Fruit fly (Drosophila melanogaster) whole organism, embryonic: ENCODE measurements around the gene CG31267.
A peak's percentile ranks its signal among the peaks of the same experiment; 100 is the strongest.

Experiments
- Atf-2 ChIP-seq: fragments of 200-800 bp; sonication (Bioruptor generic); optimal IDR thresholded peaks from 2 replicates; lab custom pipeline; 2016; ENCODE audit warnings: missing biosample characterization, missing genetic modification characterization
- B-H2 ChIP-seq: fragments of 200-800 bp; sonication (Bioruptor generic); optimal IDR thresholded peaks from 2 replicates; lab custom pipeline; 2018; ENCODE audit warnings: missing biosample characterization, mild to moderate bottlenecking, missing genetic modification characterization
- CG10366 ChIP-seq: fragments of 200-800 bp; sonication (Bioruptor generic); IDR thresholded peaks from 2 replicates; pipeline ENCODE4 v1.3.6; 2022; ENCODE audit warnings: missing biosample characterization, missing genetic modification characterization
- CG11456 ChIP-seq: fragments of 200-800 bp; sonication (Bioruptor generic); IDR thresholded peaks from 3 replicates; pipeline ENCODE4 v1.3.6; 2022; ENCODE audit warnings: missing biosample characterization, missing genetic modification characterization
- CG11504 ChIP-seq: fragments of 200-800 bp; sonication (Bioruptor generic); optimal IDR thresholded peaks from 3 replicates; lab custom pipeline; 2019; ENCODE audit warnings: missing biosample characterization, mild to moderate bottlenecking, missing genetic modification characterization, moderate library complexity
- CG12071 ChIP-seq: fragments of 200-800 bp; sonication (Bioruptor generic); optimal IDR thresholded peaks from 3 replicates; lab custom pipeline; 2018; ENCODE audit warnings: missing biosample characterization, mild to moderate bottlenecking, missing genetic modification characterization
- CG12219 ChIP-seq: fragments of 200-800 bp; sonication (Bioruptor generic); optimal IDR thresholded peaks from 3 replicates; lab custom pipeline; 2018; ENCODE audit warnings: missing biosample characterization, mild to moderate bottlenecking, missing genetic modification characterization
- CG13775 ChIP-seq: fragments of 200-800 bp; sonication (Bioruptor generic); optimal IDR thresholded peaks from 3 replicates; lab custom pipeline; 2017; ENCODE audit warnings: missing biosample characterization, mild to moderate bottlenecking, missing genetic modification characterization
- CG17829 ChIP-seq: fragments of 200-800 bp; optimal IDR thresholded peaks from 2 replicates; lab custom pipeline; 2019; ENCODE audit warnings: missing biosample characterization, mild to moderate bottlenecking, missing genetic modification characterization, moderate library complexity
- CG18619 ChIP-seq: fragments of 200-800 bp; sonication (Bioruptor generic); optimal IDR thresholded peaks from 3 replicates; lab custom pipeline; 2017; ENCODE audit warnings: missing biosample characterization, mild to moderate bottlenecking, missing genetic modification characterization
- CG31441 ChIP-seq: fragments of 200-800 bp; sonication (Bioruptor generic); IDR thresholded peaks from 2 replicates; pipeline ENCODE4 v1.3.6; 2022; ENCODE audit warnings: missing biosample characterization, missing genetic modification characterization
- CG33213 ChIP-seq: fragments of 200-800 bp; sonication (Bioruptor generic); optimal IDR thresholded peaks from 3 replicates; lab custom pipeline; 2016; ENCODE audit warnings: missing biosample characterization, missing genetic modification characterization
- CG3407 ChIP-seq: fragments of 200-800 bp; sonication (Bioruptor generic); optimal IDR thresholded peaks from 2 replicates; lab custom pipeline; 2018; ENCODE audit warnings: missing biosample characterization, mild to moderate bottlenecking, missing genetic modification characterization
- CG3726 ChIP-seq: fragments of 200-800 bp; sonication (Bioruptor generic); IDR thresholded peaks from 3 replicates; pipeline ENCODE4, ENCODE4 v1.3.6; 2022; ENCODE audit warnings: missing biosample characterization, missing genetic modification characterization
- CG3847 ChIP-seq: fragments of 200-800 bp; sonication (Bioruptor generic); IDR thresholded peaks from 2 replicates; pipeline ENCODE4 v1.3.6; 2022; ENCODE audit warnings: missing biosample characterization, missing genetic modification characterization
- CG7357 ChIP-seq: fragments of 200-800 bp; sonication (Bioruptor generic); IDR thresholded peaks from 3 replicates; pipeline ENCODE4 v1.3.6; 2022; ENCODE audit warnings: missing biosample characterization, missing genetic modification characterization
- CG7372 ChIP-seq: fragments of 200-800 bp; sonication (Bioruptor generic); IDR thresholded peaks from 2 replicates; pipeline ENCODE4 v1.3.6; 2022; ENCODE audit warnings: missing biosample characterization, missing genetic modification characterization
- CG7963 ChIP-seq: fragments of 200-800 bp; sonication (Bioruptor generic); IDR thresholded peaks from 3 replicates; pipeline ENCODE4 v1.3.6; 2022; ENCODE audit warnings: missing biosample characterization, missing genetic modification characterization; ENCODE audit not compliant: partially characterized antibody
- CG8359 ChIP-seq: fragments of 200-800 bp; sonication (Bioruptor generic); optimal IDR thresholded peaks from 2 replicates; lab custom pipeline; 2017; ENCODE audit warnings: missing biosample characterization, mild to moderate bottlenecking, missing genetic modification characterization, borderline replicate concordance
- CG9797 ChIP-seq: fragments of 200-800 bp; sonication (Bioruptor generic); optimal IDR thresholded peaks from 3 replicates; lab custom pipeline; 2018; ENCODE audit warnings: missing biosample characterization, mild to moderate bottlenecking, missing genetic modification characterization
- Deaf1 ChIP-seq: fragments of 200-800 bp; optimal IDR thresholded peaks from 3 replicates; lab custom pipeline; 2019; ENCODE audit warnings: missing biosample characterization, mild to moderate bottlenecking, missing genetic modification characterization, moderate library complexity
- Ets97D ChIP-seq: fragments of 200-800 bp; sonication (Bioruptor generic); optimal IDR thresholded peaks from 3 replicates; lab custom pipeline; 2016; ENCODE audit warnings: missing biosample characterization, missing genetic modification characterization
- Gug ChIP-seq: fragments of 200-800 bp; sonication (Bioruptor generic); IDR thresholded peaks from 4 replicates; pipeline ENCODE4 v1.3.6; 2022; ENCODE audit warnings: missing biosample characterization, missing genetic modification characterization
- Hey ChIP-seq: fragments of 200-800 bp; sonication (Bioruptor generic); optimal IDR thresholded peaks from 3 replicates; lab custom pipeline; 2018; ENCODE audit warnings: missing biosample characterization, mild to moderate bottlenecking, missing genetic modification characterization
- Hmx ChIP-seq: fragments of 200-800 bp; sonication (Bioruptor generic); optimal IDR thresholded peaks from 2 replicates; lab custom pipeline; 2016; ENCODE audit warnings: missing biosample characterization, missing genetic modification characterization
- Hr3 ChIP-seq: fragments of 200-800 bp; sonication (Bioruptor generic); optimal IDR thresholded peaks from 3 replicates; lab custom pipeline; 2016; ENCODE audit warnings: missing biosample characterization, missing genetic modification characterization
- Hsf ChIP-seq: fragments of 200-800 bp; sonication (Bioruptor generic); optimal IDR thresholded peaks from 3 replicates; lab custom pipeline; 2016; ENCODE audit warnings: missing biosample characterization, missing genetic modification characterization
- Kr ChIP-seq: fragments of 200-800 bp; sonication (Bioruptor generic); optimal IDR thresholded peaks from 2 replicates; lab custom pipeline; 2017; ENCODE audit warnings: missing biosample characterization, mild to moderate bottlenecking, missing genetic modification characterization
- Lpt ChIP-seq: fragments of >200 bp; optimal IDR thresholded peaks from 2 replicates; lab custom pipeline; 2018; ENCODE audit warnings: missing biosample characterization, missing genetic modification characterization
- Nf-YB ChIP-seq: fragments of 200-800 bp; sonication (Bioruptor generic); optimal IDR thresholded peaks from 3 replicates; lab custom pipeline; 2019; ENCODE audit warnings: missing biosample characterization, mild to moderate bottlenecking, missing genetic modification characterization, moderate library complexity
- Rx ChIP-seq: fragments of 200-800 bp; sonication (Bioruptor generic); IDR thresholded peaks from 2 replicates; pipeline ENCODE4 v1.3.6; 2022; ENCODE audit warnings: missing biosample characterization, missing genetic modification characterization
- TFAM ChIP-seq: fragments of 200-800 bp; sonication (Bioruptor generic); optimal IDR thresholded peaks from 2 replicates; lab custom pipeline; 2017; ENCODE audit warnings: missing biosample characterization, missing genetic modification characterization, inconsistent platforms
- bab2 ChIP-seq: fragments of 200-800 bp; sonication (Bioruptor generic); optimal IDR thresholded peaks from 2 replicates; lab custom pipeline; 2016; ENCODE audit warnings: missing biosample characterization, missing genetic modification characterization
- bcd ChIP-seq: fragments of 200-800 bp; sonication (Bioruptor generic); optimal IDR thresholded peaks from 2 replicates; lab custom pipeline; 2017; ENCODE audit warnings: missing biosample characterization, mild to moderate bottlenecking, missing genetic modification characterization
- cato ChIP-seq: fragments of 200-800 bp; sonication (Bioruptor generic); optimal IDR thresholded peaks from 2 replicates; lab custom pipeline; 2016; ENCODE audit warnings: missing biosample characterization, missing genetic modification characterization, borderline replicate concordance
- dan ChIP-seq: fragments of 200-800 bp; sonication (Bioruptor generic); IDR thresholded peaks from 2 replicates; pipeline ENCODE4 v1.3.6; 2022; ENCODE audit warnings: missing biosample characterization, missing genetic modification characterization
- dimm ChIP-seq: fragments of 200-800 bp; sonication (Bioruptor generic); IDR thresholded peaks from 2 replicates; pipeline ENCODE4 v1.3.6; 2022; ENCODE audit warnings: missing biosample characterization, missing genetic modification characterization
- gcm ChIP-seq: fragments of 200-800 bp; sonication (Bioruptor generic); optimal IDR thresholded peaks from 2 replicates; lab custom pipeline; 2019; ENCODE audit warnings: missing biosample characterization, mild to moderate bottlenecking, missing genetic modification characterization, moderate library complexity
- gfzf ChIP-seq: fragments of 200-800 bp; sonication (Bioruptor generic); optimal IDR thresholded peaks from 2 replicates; lab custom pipeline; 2016; ENCODE audit warnings: missing biosample characterization, mild to moderate bottlenecking, missing genetic modification characterization, moderate library complexity
- ind ChIP-seq: fragments of 200-800 bp; sonication (Bioruptor generic); optimal IDR thresholded peaks from 3 replicates; lab custom pipeline; 2016; ENCODE audit warnings: missing biosample characterization, missing genetic modification characterization
- kay ChIP-seq: fragments of 200-800 bp; sonication (Bioruptor generic); optimal IDR thresholded peaks from 2 replicates; lab custom pipeline; 2016; ENCODE audit warnings: missing biosample characterization, missing genetic modification characterization
- knrl ChIP-seq: fragments of 200-800 bp; sonication (Bioruptor generic); IDR thresholded peaks from 3 replicates; pipeline ENCODE4 v1.3.6; 2022; ENCODE audit warnings: missing biosample characterization, missing genetic modification characterization; ENCODE audit not compliant: partially characterized antibody
- lmd ChIP-seq: fragments of 200-800 bp; sonication (Bioruptor generic); IDR thresholded peaks from 2 replicates; pipeline ENCODE4 v1.3.6; 2022; ENCODE audit warnings: missing biosample characterization, missing genetic modification characterization
- lola ChIP-seq, 3 experiments: fragments of >200 bp in 2 of 3; fragments of 200-800 bp in 1 of 3; sonication (Bioruptor generic) in 1 of 3; optimal IDR thresholded peaks; 2 replicates each; lab custom pipeline; 2017 to 2019; ENCODE audit warnings: missing biosample characterization in 3 of 3, missing genetic modification characterization in 3 of 3, mild to moderate bottlenecking in 1 of 3, moderate library complexity in 1 of 3
- schlank ChIP-seq: fragments of 200-800 bp; sonication (Bioruptor generic); optimal IDR thresholded peaks from 2 replicates; lab custom pipeline; 2018; ENCODE audit warnings: missing biosample characterization, mild to moderate bottlenecking, missing genetic modification characterization
- sens-2 ChIP-seq: fragments of 200-800 bp; sonication (Bioruptor generic); IDR thresholded peaks from 2 replicates; pipeline ENCODE4 v1.3.6; 2022; ENCODE audit warnings: missing biosample characterization, missing genetic modification characterization
- sima ChIP-seq: fragments of 200-800 bp; sonication (Bioruptor generic); optimal IDR thresholded peaks from 2 replicates; lab custom pipeline; 2016; ENCODE audit warnings: missing biosample characterization, missing genetic modification characterization
- slbo ChIP-seq: fragments of 200-800 bp; sonication (Bioruptor generic); IDR thresholded peaks from 2 replicates; pipeline ENCODE4 v1.3.6; 2022; ENCODE audit warnings: missing biosample characterization, missing genetic modification characterization
- stc ChIP-seq: fragments of 200-800 bp; sonication (Bioruptor generic); IDR thresholded peaks from 2 replicates; pipeline ENCODE4 v1.3.6; 2022; ENCODE audit warnings: missing biosample characterization, missing genetic modification characterization
- tin ChIP-seq: fragments of 200-800 bp; sonication (Bioruptor generic); optimal IDR thresholded peaks from 3 replicates; lab custom pipeline; 2016; ENCODE audit warnings: missing biosample characterization, missing genetic modification characterization
- wdn ChIP-seq: fragments of 200-800 bp; sonication (Bioruptor generic); IDR thresholded peaks from 2 replicates; pipeline ENCODE4 v1.3.6; 2022; ENCODE audit warnings: missing biosample characterization, missing genetic modification characterization

CG31267 gene

DNA sequence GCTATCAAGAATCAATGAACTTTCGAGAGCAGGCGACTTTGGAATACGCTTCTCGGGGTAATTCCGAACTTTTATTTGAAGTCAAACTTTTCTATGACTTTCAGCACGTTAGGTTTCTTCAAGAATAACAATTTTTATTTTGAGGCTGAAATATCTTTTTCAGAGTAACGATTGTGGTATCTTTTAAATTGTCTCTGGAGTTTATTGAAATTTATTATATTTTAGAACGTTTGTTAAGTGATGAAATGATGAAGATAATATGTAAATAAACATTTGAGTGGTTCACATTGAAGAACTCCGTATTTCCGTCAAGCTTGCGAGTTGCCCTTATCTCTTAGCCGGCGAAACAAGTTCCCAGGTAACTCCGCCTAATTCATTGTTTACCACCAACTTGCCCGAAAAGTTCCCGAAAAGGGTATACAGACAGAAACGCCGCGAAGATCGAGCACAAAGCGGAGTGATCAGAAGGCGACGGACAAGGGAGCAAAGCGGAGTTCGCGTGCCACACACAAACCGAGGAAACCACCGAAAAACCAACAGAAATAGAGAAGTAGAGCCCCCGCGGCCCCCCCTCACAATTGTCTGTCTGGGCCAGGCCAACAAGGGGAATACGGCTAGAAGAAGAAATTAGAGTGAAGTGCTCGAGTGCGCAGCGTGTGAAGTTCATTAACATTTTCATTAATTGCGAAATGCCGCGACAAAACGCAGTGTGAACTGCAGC lies 16.2 kb upstream of the CG31267 start (continued):
- TF ChIP-seq CG7372 (GFP tag; lab: Robert Waterston, UW) (no peak), CG13775 (GFP tag; lab: Kevin White, UChicago) (no peak), CG3407 (no peak), TFAM (no peak), bcd (no peak), Hsf (GFP tag; lab: Kevin White, UChicago) (peak; percentile 11), knrl (no peak), kay (GFP tag; lab: Kevin White, UChicago) (no peak), CG11456 (GFP tag; lab: Robert Waterston, UW) (no peak), slbo (GFP tag; lab: Robert Waterston, UW) (no peak), Lpt (GFP tag; lab: Kevin White, UChicago) (no peak), dan (GFP tag; lab: Robert Waterston, UW) (no peak), CG7357 (GFP tag; lab: Robert Waterston, UW) (no peak), stc (GFP tag; lab: Robert Waterston, UW) (no peak), cato (GFP tag; lab: Kevin White, UChicago) (no peak), CG3726 (GFP tag; lab: Robert Waterston, UW) (0 out of 3 replicates have a peak, but pooled peaks have one; percentile 5), gfzf (GFP tag; lab: Kevin White, UChicago) (no peak), Atf-2 (no peak), Deaf1 (tag; lab: Kevin White, UChicago) (no peak), gcm (GFP tag; lab: Kevin White, UChicago) (peak; percentile 12), Rx (GFP tag; lab: Robert Waterston, UW) (no peak), schlank (tag; lab: Kevin White, UChicago) (no peak), Gug (GFP tag; lab: Robert Waterston, UW) (no peak), CG12071 (GFP tag; lab: Kevin White, UChicago) (no peak), ind (GFP tag; lab: Kevin White, UChicago) (no peak), CG31441 (0 out of 2 replicates have a peak, but pooled peaks have one; percentile 25), CG17829 (tag; lab: Kevin White, UChicago) (peak; percentile 32), Nf-YB (GFP tag; lab: Kevin White, UChicago) (no peak), Hmx (GFP tag; lab: Kevin White, UChicago) (no peak), dimm (GFP tag; lab: Robert Waterston, UW) (no peak), CG33213 (no peak), CG11504 (tag; lab: Kevin White, UChicago) (peak; percentile 19), sens-2 (no peak), CG18619 (GFP tag; lab: Kevin White, UChicago) (no peak), CG9797 (GFP tag; lab: Kevin White, UChicago) (no peak), lmd (GFP tag; lab: Robert Waterston, UW) (no peak), Hey (tag; lab: Kevin White, UChicago) (no peak), CG3847 (GFP tag; lab: Robert Waterston, UW) (no peak), CG7963 (GFP tag; lab: Robert Waterston, UW) (no peak), Ets97D (GFP tag; lab: Kevin White, UChicago) (no peak), CG10366 (GFP tag; lab: Robert Waterston, UW) (no peak), B-H2 (GFP tag; lab: Kevin White, UChicago) (no peak), wdn (GFP tag; lab: Robert Waterston, UW) (no peak), lola (GFP tag; optimal IDR thresholded peaks at IDR 0.05; lab: Kevin White, UChicago) (peak in 1 of 3 experiments; percentile 60), CG12219 (no peak), Hr3 (no peak), CG8359 (GFP tag; lab: Kevin White, UChicago) (peak; percentile 11), tin (GFP tag; lab: Kevin White, UChicago) (no peak), Kr (GFP tag; lab: Kevin White, UChicago) (no peak), bab2 (GFP tag; lab: Kevin White, UChicago) (no peak), sima (GFP tag; lab: Kevin White, UChicago) (no peak)
